Worm (Caenorhabditis elegans): Measurements from ENCODE around the gene srw-48.

srw-48 gene

ce11 chrV:16433471-16433870 is 12.7 kb downstream of the srw-48 start, which contains the start of gene clec-234:
TSS of gene clec-234 (minus strand) at chrV:16433571.
- TF ChIP-seq ceh-43 (GFP tag; optimal IDR thresholded peaks at IDR 0.05), result no peak
- TF ChIP-seq drap-1 (GFP tag; optimal IDR thresholded peaks at IDR 0.05), result no peak
- TF ChIP-seq nhr-237 (tag; optimal IDR thresholded peaks at IDR 0.05), result no peak
- no peak for TF ChIP-seq nhr-2 (tag; optimal IDR thresholded peaks at IDR 0.05)
- no peak for TF ChIP-seq lin-13 (tag; optimal IDR thresholded peaks at IDR 0.05)
- TF ChIP-seq M03D4.4 (tag; optimal IDR thresholded peaks at IDR 0.05), result no peak
- no peak for TF ChIP-seq unc-120 (tag; optimal IDR thresholded peaks at IDR 0.05; ENCODE audit: poor library complexity, severe bottlenecking)
- no peak for TF ChIP-seq nhr-12 (tag; optimal IDR thresholded peaks at IDR 0.05)
- TF ChIP-seq ham-2 (GFP tag; optimal IDR thresholded peaks at IDR 0.05), result no peak
- no peak for TF ChIP-seq flh-1 (GFP tag; optimal IDR thresholded peaks at IDR 0.05)
- TF ChIP-seq unc-62 (GFP tag; optimal IDR thresholded peaks at IDR 0.05), result no peak
- TF ChIP-seq cnd-1 (tag; optimal IDR thresholded peaks at IDR 0.05), result no peak
- TF ChIP-seq ztf-11 (tag; optimal IDR thresholded peaks at IDR 0.05), result no peak
- no peak for TF ChIP-seq nhr-28 (tag; optimal IDR thresholded peaks at IDR 0.05)
- no peak for TF ChIP-seq ceh-39 (tag; optimal IDR thresholded peaks at IDR 0.05)

- TF ChIP-seq lin-13 (tag; optimal IDR thresholded peaks at IDR 0.05), result no peak
- TF ChIP-seq bed-3 (GFP tag; optimal IDR thresholded peaks at IDR 0.05), result no peak
- TF ChIP-seq unc-62 (GFP tag; optimal IDR thresholded peaks at IDR 0.05), result no peak
- TF ChIP-seq lsy-2 (tag; optimal IDR thresholded peaks at IDR 0.05), result no peak
- TF ChIP-seq ceh-43 (GFP tag; optimal IDR thresholded peaks at IDR 0.05), result no peak
These were observed 14.7 kb downstream of the srw-48 start, which contains the start of the genes F26D2.13 and F26D2.14 for ce11 chrV:16435510-16435909. TSS of gene F26D2.13 (minus strand) at chrV:16435610. TSS of gene F26D2.14 (plus strand) at chrV:16435855.

ce11 chrV:16437546-16437945 is 16.8 kb downstream of the srw-48 start, which contains the start of gene F26D2.15:
TSS of gene F26D2.15 (plus strand) at chrV:16437846.
- TF ChIP-seq ceh-83 (GFP tag; optimal IDR thresholded peaks at IDR 0.05) (no peak), lin-32 (GFP tag; optimal IDR thresholded peaks at IDR 0.05) (no peak), blmp-1 (tag; optimal IDR thresholded peaks at IDR 0.05) (no peak), hlh-1 (tag; optimal IDR thresholded peaks at IDR 0.05) (no peak), ham-2 (GFP tag; optimal IDR thresholded peaks at IDR 0.05) (no peak)

ce11 chrV:16443626-16444025 is 22.8 kb downstream of the srw-48 start, which contains the start of gene srh-141:
TSS of gene srh-141 (plus strand) at chrV:16443926.
- no peak for TF ChIP-seq sptf-1 (tag; optimal IDR thresholded peaks at IDR 0.05)

ce11 chrV:16445676-16446075 is 24.9 kb downstream of the srw-48 start, which contains the start of gene T08G3.6:
TSS of gene T08G3.6 (plus strand) at chrV:16445976.
- TF ChIP-seq flh-1 (GFP tag; optimal IDR thresholded peaks at IDR 0.05), result no peak
- TF ChIP-seq lin-32 (GFP tag; optimal IDR thresholded peaks at IDR 0.05), result no peak
- no peak for TF ChIP-seq blmp-1 (tag; optimal IDR thresholded peaks at IDR 0.05)
- TF ChIP-seq bed-3 (GFP tag; optimal IDR thresholded peaks at IDR 0.05), result no peak
- TF ChIP-seq zip-8 (tag; optimal IDR thresholded peaks at IDR 0.05), result no peak
- no peak for TF ChIP-seq ces-1 (GFP tag; optimal IDR thresholded peaks at IDR 0.05)
- TF ChIP-seq unc-120 (tag; optimal IDR thresholded peaks at IDR 0.05; ENCODE audit: poor library complexity, severe bottlenecking), result no peak
- TF ChIP-seq sem-2 (GFP tag; optimal IDR thresholded peaks at IDR 0.05), result no peak
- no peak for TF ChIP-seq ztf-11 (tag; optimal IDR thresholded peaks at IDR 0.05)
- no peak for TF ChIP-seq mab-5 (tag; optimal IDR thresholded peaks at IDR 0.05)
- no peak for TF ChIP-seq mls-2 (tag; optimal IDR thresholded peaks at IDR 0.05)
- TF ChIP-seq elt-3 (tag; optimal IDR thresholded peaks at IDR 0.05), result no peak
- no peak for TF ChIP-seq M03D4.4 (tag; optimal IDR thresholded peaks at IDR 0.05)
- TF ChIP-seq tbx-8 (GFP tag; optimal IDR thresholded peaks at IDR 0.05), result no peak
- TF ChIP-seq lsy-2 (tag; optimal IDR thresholded peaks at IDR 0.05), result no peak

- no peak for TF ChIP-seq pha-4 (tag; optimal IDR thresholded peaks at IDR 0.05)
- no peak for TF ChIP-seq snpc-4 (tag; optimal IDR thresholded peaks at IDR 0.05)
- TF ChIP-seq drap-1 (GFP tag; optimal IDR thresholded peaks at IDR 0.05), result no peak
- TF ChIP-seq mep-1 (tag; optimal IDR thresholded peaks at IDR 0.05), result no peak
- no peak for TF ChIP-seq elt-3 (tag; optimal IDR thresholded peaks at IDR 0.05)
- no peak for TF ChIP-seq sem-2 (GFP tag; optimal IDR thresholded peaks at IDR 0.05)
These were observed 25.4 kb downstream of the srw-48 start for ce11 chrV:16446191-16446590.

All from whole organism, mixed stage, embryonic.